Worm (Caenorhabditis elegans): Measurements from ENCODE around the gene C47E8.1.

The C47E8.1 gene

ce11 chrV:14645817-14646789, 19.7 kb upstream of the C47E8.1 start, which contains the start of the genes rfc-1 and pmp-3:
Gene rfc-1, minus strand, starts transcription at chrV:14645979.
Gene pmp-3, plus strand, starts transcription at chrV:14646739.
- TF ChIP-seq ceh-31 (tag; optimal IDR thresholded peaks at IDR 0.05) (peak; percentile 15), pha-2 (tag; optimal IDR thresholded peaks at IDR 0.05) (no peak), nfya-1 (tag; optimal IDR thresholded peaks at IDR 0.05) (peak; percentile 18)

ce11 chrV:14648825-14649224, 17.0 kb upstream of the C47E8.1 start:
- TF ChIP-seq ceh-31 (tag; optimal IDR thresholded peaks at IDR 0.05) (peak; percentile 9), rnt-1 (tag; optimal IDR thresholded peaks at IDR 0.05) (no peak), unc-42 (tag; optimal IDR thresholded peaks at IDR 0.05) (peak; percentile 30)

- TF ChIP-seq hlh-30 (tag; optimal IDR thresholded peaks at IDR 0.05; ENCODE audit: insufficient read depth) (peak; percentile 72), unc-55 (GFP tag; optimal IDR thresholded peaks at IDR 0.05) (no peak), hlh-8 (tag; optimal IDR thresholded peaks at IDR 0.05) (no peak), ceh-9 (tag; optimal IDR thresholded peaks at IDR 0.05) (no peak), lin-11 (tag; optimal IDR thresholded peaks at IDR 0.05) (no peak), ceh-14 (tag; optimal IDR thresholded peaks at IDR 0.05) (no peak), K02D7.2 (tag; optimal IDR thresholded peaks at IDR 0.05) (no peak)
Measured at ce11 chrV:14649929-14650328, 15.9 kb upstream of the C47E8.1 start.

- peak; percentile 45 for TF ChIP-seq unc-42 (tag; optimal IDR thresholded peaks at IDR 0.05)
- no peak for TF ChIP-seq nhr-232 (tag; optimal IDR thresholded peaks at IDR 0.05)
- no peak for TF ChIP-seq rnt-1 (tag; optimal IDR thresholded peaks at IDR 0.05)
- no peak for TF ChIP-seq eyg-1 (tag; optimal IDR thresholded peaks at IDR 0.05)
Measured at ce11 chrV:14650631-14651030, 15.2 kb upstream of the C47E8.1 start.

ce11 chrV:14655689-14656088, 10.1 kb upstream of the C47E8.1 start:
- no peak for TF ChIP-seq unc-55 (GFP tag; optimal IDR thresholded peaks at IDR 0.05)
- TF ChIP-seq hlh-15 (tag; optimal IDR thresholded peaks at IDR 0.05), result no peak
- no peak for TF ChIP-seq eyg-1 (tag; optimal IDR thresholded peaks at IDR 0.05)
- TF ChIP-seq tbx-2 (tag; optimal IDR thresholded peaks at IDR 0.05), result no peak
- no peak for TF ChIP-seq ceh-34 (tag; optimal IDR thresholded peaks at IDR 0.05)

ce11 chrV:14656970-14657369, 8.9 kb upstream of the C47E8.1 start:
- TF ChIP-seq che-1 (tag; optimal IDR thresholded peaks at IDR 0.05), result no peak
- TF ChIP-seq mec-3 (tag; optimal IDR thresholded peaks at IDR 0.05; ENCODE audit: borderline replicate concordance), result no peak
- TF ChIP-seq ceh-14 (tag; optimal IDR thresholded peaks at IDR 0.05), result no peak
- no peak for TF ChIP-seq ahr-1 (tag; optimal IDR thresholded peaks at IDR 0.05)
- TF ChIP-seq hlh-6 (tag; optimal IDR thresholded peaks at IDR 0.05), result no peak
- TF ChIP-seq fkh-10 (GFP tag; optimal IDR thresholded peaks at IDR 0.05), result no peak
- no peak for TF ChIP-seq npax-4 (tag; optimal IDR thresholded peaks at IDR 0.05)
- TF ChIP-seq pag-3 (tag; optimal IDR thresholded peaks at IDR 0.05; ENCODE audit: borderline replicate concordance), result no peak
- no peak for TF ChIP-seq ceh-9 (tag; optimal IDR thresholded peaks at IDR 0.05)
- no peak for TF ChIP-seq pax-1 (tag; optimal IDR thresholded peaks at IDR 0.05)
- TF ChIP-seq K09A11.1 (tag; optimal IDR thresholded peaks at IDR 0.05; ENCODE audit: insufficient read depth), result no peak
- TF ChIP-seq elt-2 (tag; optimal IDR thresholded peaks at IDR 0.05), result no peak
- TF ChIP-seq fax-1 (tag; optimal IDR thresholded peaks at IDR 0.05), result no peak
- TF ChIP-seq pha-2 (tag; optimal IDR thresholded peaks at IDR 0.05), result no peak
- TF ChIP-seq gmeb-2 (tag; optimal IDR thresholded peaks at IDR 0.05), result no peak
